Worm (Caenorhabditis elegans) whole organism, L1 larva: Measurements from ENCODE around the gene F38B7.11.

Source experiments
- C04F5.9 ChIP-seq: sonication (generic microtip); optimal IDR thresholded peaks from 2 replicates; lab custom pipeline; 2016; ENCODE audit warnings: missing genetic modification characterization, missing compliant biosample characterization
- C34B4.2 ChIP-seq: sonication (generic microtip); optimal IDR thresholded peaks from 2 replicates; lab custom pipeline; 2017; ENCODE audit warnings: mild to moderate bottlenecking, missing genetic modification characterization, missing compliant biosample characterization
- F16B12.6 ChIP-seq: fragments of 150-350 bp; optimal IDR thresholded peaks from 2 replicates; lab custom pipeline; 2014; ENCODE audit warnings: missing biosample characterization, missing genetic modification characterization
- alr-1 ChIP-seq: fragments of 200-800 bp; sonication (Bioruptor generic); optimal IDR thresholded peaks from 2 replicates; lab custom pipeline; 2018; ENCODE audit warnings: borderline replicate concordance, mild to moderate bottlenecking, missing genetic modification characterization, missing compliant biosample characterization
- ama-1 ChIP-seq: fragments of 150-350 bp; optimal IDR thresholded peaks from 2 replicates; lab custom pipeline; 2014
- blmp-1 ChIP-seq: fragments of 150-350 bp; optimal IDR thresholded peaks from 2 replicates; lab custom pipeline; 2014; ENCODE audit warnings: missing biosample characterization, missing genetic modification characterization
- ceh-63 ChIP-seq: fragments of 200-800 bp; sonication (Bioruptor generic); optimal IDR thresholded peaks from 2 replicates; lab custom pipeline; 2018; ENCODE audit warnings: mild to moderate bottlenecking, missing genetic modification characterization, missing compliant biosample characterization
- ceh-88 ChIP-seq: fragments of 200-800 bp; sonication (Bioruptor generic); IDR thresholded peaks from 2 replicates; pipeline ENCODE4 v1.3.6; 2022; ENCODE audit warnings: missing genetic modification characterization, missing compliant biosample characterization
- dpl-1 ChIP-seq, 3 experiments: fragments of 150-350 bp in 2 of 3; sonication (generic microtip) in 1 of 3; optimal IDR thresholded peaks; 2 replicates each; lab custom pipeline; 2014 to 2017; ENCODE audit warnings: missing biosample characterization in 3 of 3, missing genetic modification characterization in 3 of 3, missing genetic modification reagents in 3 of 3
- dsc-1 ChIP-seq: sonication (generic microtip); optimal IDR thresholded peaks from 2 replicates; lab custom pipeline; 2016; ENCODE audit warnings: mild to moderate bottlenecking, missing genetic modification characterization, missing compliant biosample characterization
- egl-13 ChIP-seq: sonication (generic microtip); optimal IDR thresholded peaks from 2 replicates; lab custom pipeline; 2016; ENCODE audit warnings: missing genotype, missing genetic modification reagents, missing genetic modification characterization, missing compliant biosample characterization
- egl-27 ChIP-seq, 2 experiments: fragments of 150-350 bp in 1 of 2; sonication (generic microtip); optimal IDR thresholded peaks; 3 replicates each; lab custom pipeline; 2017 to 2018; ENCODE audit warnings: missing biosample characterization in 2 of 2, missing genetic modification characterization in 2 of 2, missing genetic modification reagents in 2 of 2
- elt-3 ChIP-seq, 6 experiments: fragments of 150-350 bp in 1 of 6; sonication (generic microtip); optimal IDR thresholded peaks; 2 replicates each; lab custom pipeline; 2017 to 2018; ENCODE audit warnings: missing biosample characterization in 6 of 6, missing genetic modification characterization in 6 of 6, inconsistent platforms in 1 of 6
- fkh-4 ChIP-seq: sonication (generic microtip); optimal IDR thresholded peaks from 2 replicates; lab custom pipeline; 2016; ENCODE audit warnings: missing compliant biosample characterization, missing genetic modification characterization, borderline replicate concordance
- fkh-8 ChIP-seq: sonication (generic microtip); optimal IDR thresholded peaks from 2 replicates; lab custom pipeline; 2016; ENCODE audit warnings: mild to moderate bottlenecking, missing genetic modification characterization, missing compliant biosample characterization
- hlh-17 ChIP-seq: fragments of 200-800 bp; sonication (Bioruptor generic); optimal IDR thresholded peaks from 2 replicates; lab custom pipeline; 2018; ENCODE audit warnings: missing genetic modification characterization, mild to moderate bottlenecking, missing compliant biosample characterization, moderate library complexity, borderline replicate concordance
- isw-1 ChIP-seq: fragments of 200-800 bp; sonication (Bioruptor generic); IDR thresholded peaks from 2 replicates; pipeline ENCODE4 v1.3.6; 2022; ENCODE audit warnings: missing genetic modification characterization, missing compliant biosample characterization
- jun-1 ChIP-seq: fragments of 150-350 bp; optimal IDR thresholded peaks from 2 replicates; lab custom pipeline; 2014; ENCODE audit warnings: missing biosample characterization, missing genetic modification reagents, missing genetic modification characterization
- lin-13 ChIP-seq: fragments of 150-350 bp; optimal IDR thresholded peaks from 2 replicates; lab custom pipeline; 2014; ENCODE audit warnings: missing biosample characterization, missing genetic modification reagents, missing genetic modification characterization
- lin-35 ChIP-seq, 2 experiments: fragments of 150-350 bp; optimal IDR thresholded peaks; 2 replicates each; lab custom pipeline; 2014; ENCODE audit warnings: missing biosample characterization in 2 of 2, missing genetic modification characterization in 2 of 2, missing genetic modification reagents in 2 of 2
- lir-3 ChIP-seq: sonication (generic microtip); optimal IDR thresholded peaks from 2 replicates; lab custom pipeline; 2016; ENCODE audit warnings: mild to moderate bottlenecking, missing genetic modification characterization, moderate library complexity, missing compliant biosample characterization; ENCODE audit not compliant: poor library complexity
- lsy-2 ChIP-seq, 2 experiments: fragments of 150-350 bp; optimal IDR thresholded peaks; 2 replicates each; lab custom pipeline; 2014; ENCODE audit warnings: missing biosample characterization in 2 of 2, missing genetic modification characterization in 2 of 2
- mdl-1 ChIP-seq, 2 experiments: fragments of 150-350 bp; optimal IDR thresholded peaks; 2 replicates each; lab custom pipeline; 2014 to 2017; ENCODE audit warnings: missing biosample characterization in 2 of 2, missing genetic modification characterization in 2 of 2, inconsistent platforms in 1 of 2
- mef-2 ChIP-seq: fragments of 150-350 bp; optimal IDR thresholded peaks from 2 replicates; lab custom pipeline; 2014; ENCODE audit warnings: missing biosample characterization, missing genetic modification characterization
- mep-1 ChIP-seq: fragments of 150-350 bp; optimal IDR thresholded peaks from 2 replicates; lab custom pipeline; 2014; ENCODE audit warnings: missing biosample characterization, missing genetic modification characterization
- nhr-11 ChIP-seq: fragments of 150-350 bp; optimal IDR thresholded peaks from 2 replicates; lab custom pipeline; 2014; ENCODE audit warnings: missing biosample characterization, missing genetic modification characterization
- nhr-12 ChIP-seq: sonication (generic microtip); optimal IDR thresholded peaks from 2 replicates; lab custom pipeline; 2017; ENCODE audit warnings: missing biosample characterization, missing genetic modification characterization
- nhr-19 ChIP-seq: fragments of 200-800 bp; sonication (Bioruptor generic); conservative IDR thresholded peaks from 2 replicates; pipeline ENCODE4 v1.3.6; 2022; ENCODE audit warnings: missing genetic modification characterization, missing compliant biosample characterization
- nhr-20 ChIP-seq: sonication (generic microtip); optimal IDR thresholded peaks from 2 replicates; lab custom pipeline; 2016; ENCODE audit warnings: mild to moderate bottlenecking, missing genetic modification characterization, missing compliant biosample characterization
- nhr-237 ChIP-seq: fragments of 150-350 bp; optimal IDR thresholded peaks from 2 replicates; lab custom pipeline; 2014; ENCODE audit warnings: missing biosample characterization, missing genetic modification characterization
- nhr-28 ChIP-seq: fragments of 150-350 bp; optimal IDR thresholded peaks from 2 replicates; lab custom pipeline; 2014; ENCODE audit warnings: missing biosample characterization, missing genetic modification characterization
- nhr-47 ChIP-seq: sonication (generic microtip); optimal IDR thresholded peaks from 2 replicates; lab custom pipeline; 2016; ENCODE audit warnings: mild to moderate bottlenecking, missing genetic modification characterization, moderate library complexity, missing compliant biosample characterization
- nhr-71 ChIP-seq: sonication (generic microtip); optimal IDR thresholded peaks from 2 replicates; lab custom pipeline; 2016; ENCODE audit warnings: mild to moderate bottlenecking, missing genetic modification characterization, moderate library complexity, missing compliant biosample characterization
- nhr-84 ChIP-seq: sonication (generic microtip); optimal IDR thresholded peaks from 2 replicates; lab custom pipeline; 2017; ENCODE audit warnings: missing biosample characterization, missing genetic modification characterization
- pag-3 ChIP-seq: sonication (generic microtip); optimal IDR thresholded peaks from 2 replicates; lab custom pipeline; 2017; ENCODE audit warnings: missing genetic modification characterization, mild to moderate bottlenecking, missing compliant biosample characterization, antibody characterized with exemption, borderline replicate concordance; ENCODE audit not compliant: insufficient read depth
- pqm-1 ChIP-seq: sonication (generic microtip); optimal IDR thresholded peaks from 3 replicates; lab custom pipeline; 2017; ENCODE audit warnings: missing biosample characterization, missing genetic modification characterization
- rnt-1 ChIP-seq: sonication (generic microtip); optimal IDR thresholded peaks from 2 replicates; lab custom pipeline; 2016; ENCODE audit warnings: mild to moderate bottlenecking, missing genetic modification characterization, moderate library complexity, missing compliant biosample characterization
- skn-1 ChIP-seq: fragments of 150-350 bp; optimal IDR thresholded peaks from 2 replicates; lab custom pipeline; 2014; ENCODE audit warnings: missing biosample characterization, missing genetic modification characterization
- snpc-4 ChIP-seq: fragments of 150-350 bp; optimal IDR thresholded peaks from 2 replicates; lab custom pipeline; 2014; ENCODE audit warnings: missing biosample characterization, missing genetic modification characterization
- snu-23 ChIP-seq: sonication (generic microtip); optimal IDR thresholded peaks from 2 replicates; lab custom pipeline; 2016; ENCODE audit warnings: missing genetic modification characterization, missing compliant biosample characterization
- sox-4 ChIP-seq: sonication (generic microtip); optimal IDR thresholded peaks from 2 replicates; lab custom pipeline; 2016; ENCODE audit warnings: missing genetic modification characterization, missing compliant biosample characterization
- swsn-7 ChIP-seq: sonication (generic microtip); optimal IDR thresholded peaks from 2 replicates; lab custom pipeline; 2016; ENCODE audit warnings: missing genetic modification characterization, missing compliant biosample characterization
- tbx-2 ChIP-seq: sonication (generic microtip); optimal IDR thresholded peaks from 2 replicates; lab custom pipeline; 2016; ENCODE audit warnings: missing genetic modification characterization, missing compliant biosample characterization
- unc-130 ChIP-seq: fragments of 150-350 bp; optimal IDR thresholded peaks from 2 replicates; lab custom pipeline; 2017; ENCODE audit warnings: missing biosample characterization, missing genetic modification characterization, inconsistent platforms
- unc-62 ChIP-seq: fragments of 150-350 bp; optimal IDR thresholded peaks from 2 replicates; lab custom pipeline; 2014; ENCODE audit warnings: missing biosample characterization, missing genetic modification reagents, missing genetic modification characterization
- vab-15 ChIP-seq: sonication (generic microtip); optimal IDR thresholded peaks from 2 replicates; lab custom pipeline; 2017; ENCODE audit warnings: missing genotype, mild to moderate bottlenecking, missing genetic modification characterization, missing compliant biosample characterization
- xbp-1 ChIP-seq: sonication (generic microtip); optimal IDR thresholded peaks from 2 replicates; lab custom pipeline; 2016; ENCODE audit warnings: missing genetic modification characterization, missing compliant biosample characterization
- zag-1 ChIP-seq: fragments of 150-350 bp; optimal IDR thresholded peaks from 2 replicates; lab custom pipeline; 2014; ENCODE audit warnings: missing biosample characterization, missing genetic modification characterization
- ztf-4 ChIP-seq: fragments of 150-350 bp; optimal IDR thresholded peaks from 2 replicates; lab custom pipeline; 2014; ENCODE audit warnings: missing biosample characterization, missing genetic modification characterization

Gene F38B7.11

ce11 chrV:11570169-11570651 is 23.3 kb downstream of the F38B7.11 start, which contains the start of the genes nhr-101 and pms-2 (continued):
- TF ChIP-seq lir-3 (tag; lab: Kevin White, UChicago) (no peak), fkh-4 (tag; lab: Kevin White, UChicago) (no peak), nhr-71 (tag; lab: Kevin White, UChicago) (peak; percentile 73), F16B12.6 (tag; lab: Kevin White, UChicago) (no peak), nhr-84 (tag; lab: Kevin White, UChicago) (no peak), pag-3 (no peak), tbx-2 (tag; lab: Kevin White, UChicago) (no peak), ceh-63 (no peak), lin-13 (no peak), snu-23 (GFP tag; lab: Kevin White, UChicago) (peak; percentile 50), hlh-17 (GFP tag; lab: Kevin White, UChicago) (no peak), dsc-1 (peak; percentile 73)

- TF ChIP-seq snpc-4 (tag; lab: Kevin White, UChicago) (no peak), hlh-17 (GFP tag; lab: Kevin White, UChicago) (no peak), egl-27 (tag; optimal IDR thresholded peaks at IDR 0.05; lab: Kevin White, UChicago) (peak; percentile 38 to 68), unc-62 (no peak), ceh-63 (no peak), zag-1 (no peak), vab-15 (no peak), unc-130 (tag; lab: Kevin White, UChicago) (peak; percentile 72), dpl-1 (GFP tag; optimal IDR thresholded peaks at IDR 0.05; lab: Kevin White, UChicago) (peak in 2 of 3 experiments; percentile 8 to 45), skn-1 (peak; percentile 6), fkh-8 (tag; lab: Kevin White, UChicago) (no peak), nhr-28 (no peak), ama-1 (lab: Kevin White, UChicago) (peak; percentile 54), nhr-11 (tag; lab: Kevin White, UChicago) (no peak), rnt-1 (tag; lab: Kevin White, UChicago) (no peak), isw-1 (no peak), nhr-84 (tag; lab: Kevin White, UChicago) (no peak), elt-3 (tag; optimal IDR thresholded peaks at IDR 0.05; lab: Kevin White, UChicago) (peak; percentile 84 to 99 (median 93)), C04F5.9 (tag; lab: Kevin White, UChicago) (no peak), ztf-4 (tag; lab: Kevin White, UChicago) (peak; percentile 95), mdl-1 (tag; optimal IDR thresholded peaks at IDR 0.05; lab: Kevin White, UChicago) (peak in 1 of 2 experiments; percentile 90), egl-13 (tag; lab: Kevin White, UChicago) (no peak), lir-3 (tag; lab: Kevin White, UChicago) (peak; percentile 74), jun-1 (tag; lab: Kevin White, UChicago) (peak; percentile 42), sox-4 (tag; lab: Kevin White, UChicago) (no peak), swsn-7 (tag; lab: Kevin White, UChicago) (peak; percentile 61), xbp-1 (tag; lab: Kevin White, UChicago) (peak; percentile 74), blmp-1 (tag; lab: Kevin White, UChicago) (peak; percentile 76), pqm-1 (tag; lab: Kevin White, UChicago) (no peak), lsy-2 (tag; optimal IDR thresholded peaks at IDR 0.05; lab: Kevin White, UChicago) (peak; percentile 58 to 76), nhr-12 (no peak), nhr-20 (tag; lab: Kevin White, UChicago) (peak; percentile 99), C34B4.2 (tag; lab: Kevin White, UChicago) (no peak), ceh-88 (GFP tag; lab: Robert Waterston, UW) (peak; percentile 37; the same call in 1 of the 2 replicates), lin-35 (GFP tag; optimal IDR thresholded peaks at IDR 0.05; lab: Kevin White, UChicago) (peak in 1 of 2 experiments; percentile 85), nhr-237 (tag; lab: Kevin White, UChicago) (no peak), alr-1 (tag; lab: Kevin White, UChicago) (no peak), nhr-19 (peak; percentile 90), mef-2 (tag; lab: Kevin White, UChicago) (no peak), nhr-47 (peak; percentile 85), fkh-4 (tag; lab: Kevin White, UChicago) (no peak), mep-1 (no peak)
These were observed 26.1 kb downstream of the F38B7.11 start, which contains the start of the genes H12C20.7 and nhr-68 for ce11 chrV:11572803-11573490. TSS of gene H12C20.7 (minus strand) at chrV:11572990. TSS of gene nhr-68 (plus strand) at chrV:11573440.
